Worm (Caenorhabditis elegans) whole organism, dauer: ENCODE results near the gene nop-1.

Experiments
- unc-62 ChIP-seq: sonication (generic microtip); optimal IDR thresholded peaks from 2 replicates; lab custom pipeline; 2017; ENCODE audit warnings: missing biosample characterization, missing genetic modification reagents, missing genetic modification characterization

Gene nop-1

ce11 chrIII:5958172-5958886 lies at the start of gene nop-1, which contains the start of gene nono-1:
Gene nop-1 (plus strand): TSS chrIII:5958722.
Gene nono-1 (minus strand): TSS chrIII:5958246.
- TF ChIP-seq unc-62, result no peak

ce11 chrIII:5914717-5915116 lies 43.8 kb upstream of the nop-1 start:
- no peak for TF ChIP-seq unc-62

DNA sequence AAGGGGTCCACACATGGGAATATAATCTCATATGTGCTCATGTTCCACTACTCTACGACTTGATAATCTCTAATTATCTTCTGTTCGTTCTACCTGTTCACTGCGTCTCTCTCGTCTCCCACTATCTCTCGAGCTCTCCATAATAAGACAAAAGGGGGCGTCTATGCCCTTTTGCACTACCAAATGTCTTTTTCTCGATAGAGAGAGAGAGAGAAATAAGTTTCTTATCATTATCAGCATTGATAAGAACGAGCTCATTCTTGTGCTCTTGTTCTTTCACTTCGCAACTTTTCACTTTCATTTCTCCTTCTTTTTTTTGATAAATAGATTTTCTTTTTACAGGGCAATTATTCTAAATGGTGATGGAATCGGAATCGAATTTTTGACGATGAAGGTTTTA lies 42.6 kb upstream of the nop-1 start:
- TF ChIP-seq unc-62, result no peak

ce11 chrIII:5917365-5917958 lies 41.1 kb upstream of the nop-1 start:
- no peak for TF ChIP-seq unc-62

- TF ChIP-seq unc-62, result no peak
These were observed 38.6 kb upstream of the nop-1 start, which contains the start of the genes tdo-2 and C28H8.2 for ce11 chrIII:5919799-5920387. Gene tdo-2 (minus strand): TSS chrIII:5919955. Gene C28H8.2 (plus strand): TSS chrIII:5920322.

- TF ChIP-seq unc-62, result no peak
These were observed 37.3 kb upstream of the nop-1 start for ce11 chrIII:5921067-5921678.

DNA sequence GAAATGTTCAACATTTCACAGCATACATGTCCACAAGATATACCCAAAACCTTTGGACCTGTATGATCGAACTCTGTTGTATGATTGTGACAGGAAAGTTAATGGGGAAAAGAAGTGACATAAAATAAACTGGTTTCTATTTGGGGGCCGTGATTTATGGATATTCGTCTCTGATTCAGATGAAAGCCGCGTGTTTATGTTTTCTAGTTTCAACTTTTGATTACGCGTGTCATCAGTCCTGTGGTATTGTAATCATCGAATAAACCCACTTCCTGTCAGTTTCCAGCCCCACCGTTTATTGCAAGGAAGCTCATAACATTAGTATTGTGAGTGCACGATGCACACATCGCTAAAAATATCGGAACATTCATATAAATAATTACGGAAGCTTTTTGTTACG lies 36.3 kb upstream of the nop-1 start:
- TF ChIP-seq unc-62, result no peak

ce11 chrIII:5925724-5926123 lies 32.8 kb upstream of the nop-1 start, which contains the start of the genes dnc-2 and bcl-7:
Gene dnc-2 (minus strand): TSS chrIII:5925756.
Gene bcl-7 (plus strand): TSS chrIII:5926086.
- TF ChIP-seq unc-62, result no peak

ce11 chrIII:5930659-5931058 lies 27.9 kb upstream of the nop-1 start:
- TF ChIP-seq unc-62, result no peak

DNA sequence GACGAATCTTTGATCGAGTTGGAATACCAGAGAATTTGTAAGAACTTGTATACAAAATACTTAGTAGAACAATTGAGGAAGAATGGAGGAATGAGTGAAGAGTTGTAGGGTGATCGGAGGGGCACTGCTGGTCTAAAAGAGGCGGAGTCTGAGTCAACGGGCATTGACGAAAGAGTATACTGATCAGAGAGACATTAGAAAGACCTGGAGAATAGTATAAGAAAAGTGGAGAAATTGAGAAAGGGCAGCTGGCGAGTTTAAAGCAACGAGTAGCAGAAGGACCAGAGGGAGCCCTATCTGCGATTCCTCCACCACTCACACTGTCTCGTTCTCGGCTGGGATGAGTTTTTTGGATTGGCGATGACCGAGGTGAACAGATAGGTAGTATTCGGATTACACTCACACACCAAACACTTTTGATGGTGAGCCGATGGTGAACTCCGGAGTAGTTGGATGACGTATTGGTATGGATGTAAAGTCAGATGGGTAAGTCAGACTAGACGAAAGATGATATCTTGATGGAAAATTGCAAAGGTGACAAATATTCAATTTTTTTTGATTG lies 27.0 kb upstream of the nop-1 start, which contains the start of gene EGAP1.5:
Gene EGAP1.5, plus strand, starts transcription at position 289 of the 562 bp plus-strand sequence.
- no peak for TF ChIP-seq unc-62

ce11 chrIII:5932853-5933252 lies 25.7 kb upstream of the nop-1 start, which contains the start of gene zmp-1:
Gene zmp-1 (minus strand): TSS chrIII:5932953.
- no peak for TF ChIP-seq unc-62

DNA sequence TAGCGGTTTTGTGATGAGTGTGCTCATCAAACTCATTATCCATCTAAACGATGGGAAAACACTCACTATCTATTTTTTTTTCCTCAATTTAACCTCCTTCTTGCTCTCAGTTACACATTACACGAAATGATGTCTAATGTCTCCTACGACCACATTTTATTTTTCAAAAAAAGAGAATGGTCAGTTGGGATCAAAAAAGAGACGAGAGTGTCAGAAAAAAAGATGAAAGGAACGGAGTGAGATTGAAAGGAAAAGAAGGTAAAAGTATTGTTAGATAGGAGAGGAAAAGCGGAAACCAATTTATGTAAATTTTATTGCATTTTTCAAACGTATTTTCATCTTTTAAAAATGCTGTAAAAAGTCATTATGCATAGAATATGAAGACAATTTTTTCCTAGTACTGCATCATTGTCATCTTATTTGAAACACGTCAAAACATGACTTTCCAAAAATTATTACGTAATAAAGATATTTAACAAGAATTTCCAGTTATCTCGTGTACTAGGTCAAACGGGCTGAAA lies 24.3 kb upstream of the nop-1 start:
- TF ChIP-seq unc-62, result no peak

DNA sequence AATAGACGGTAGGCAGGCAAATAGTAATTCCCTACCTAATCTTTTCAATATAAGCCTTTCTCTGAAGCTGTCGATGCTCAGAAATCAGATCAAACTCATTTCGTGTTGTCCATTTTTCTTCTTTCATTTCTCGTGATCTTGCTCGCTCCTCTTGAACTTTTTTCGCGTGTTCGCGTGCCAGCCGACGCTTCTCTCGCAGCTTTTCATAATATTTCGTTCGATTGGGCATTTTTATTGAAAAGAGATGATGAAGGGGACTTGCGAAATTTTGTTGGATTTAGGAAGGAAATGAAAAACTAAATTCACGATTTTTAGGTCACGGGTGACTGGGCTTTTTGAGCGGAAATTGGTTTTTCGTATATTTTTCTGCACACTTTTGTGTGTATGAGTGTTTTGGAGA lies 21.5 kb upstream of the nop-1 start, which contains the start of gene EGAP1.1:
Gene EGAP1.1, minus strand, starts transcription at position 229 of the 400 bp plus-strand sequence.
- TF ChIP-seq unc-62, result no peak

- no peak for TF ChIP-seq unc-62
These were observed 20.5 kb upstream of the nop-1 start for ce11 chrIII:5938013-5938412.

- TF ChIP-seq unc-62, result no peak
These were observed 19.6 kb upstream of the nop-1 start for ce11 chrIII:5938790-5939452.
